Fruit fly (Drosophila melanogaster) Kc167 (cell line): ENCODE results near the gene Sgs4.
"Not testable (repeated sequence)": the region's sequence is repeated elsewhere in the genome, so short reads cannot be mapped to it uniquely, and the experiment has no call there.

Source experiments
- Myc ChIP-seq: fragments of >200 bp; optimal IDR thresholded peaks from 2 replicates; lab custom pipeline; 2017; ENCODE audit warnings: missing external identifiers
- Sin3A ChIP-seq: fragments of >200 bp; optimal IDR thresholded peaks from 2 replicates; lab custom pipeline; 2018; ENCODE audit warnings: missing external identifiers
- h ChIP-seq: fragments of >200 bp; optimal IDR thresholded peaks from 3 replicates; lab custom pipeline; 2018; ENCODE audit warnings: missing external identifiers
- insv ChIP-seq: fragments of >200 bp; optimal IDR thresholded peaks from 3 replicates; lab custom pipeline; 2018; ENCODE audit warnings: missing external identifiers
- psq ChIP-seq: fragments of >200 bp; optimal IDR thresholded peaks from 2 replicates; lab custom pipeline; 2017; ENCODE audit warnings: missing external identifiers
- ttk ChIP-seq: sonication (Bioruptor generic); optimal IDR thresholded peaks from 2 replicates; lab custom pipeline; 2017; ENCODE audit warnings: missing external identifiers

Gene Sgs4

dm6 chrX:3249789-3250188, at the start of gene Sgs4:
Sgs4 (plus strand) TSS chrX:3250089.
- no peak for TF ChIP-seq insv (lab: Kevin White, UChicago)
- no peak for TF ChIP-seq h (lab: Kevin White, UChicago)
- TF ChIP-seq psq (lab: Kevin White, UChicago), result no peak

dm6 chrX:3205887-3206794, 43.7 kb upstream of the Sgs4 start:
- TF ChIP-seq psq (lab: Kevin White, UChicago) (no peak), insv (lab: Kevin White, UChicago) (no peak)

dm6 chrX:3233683-3234082, 16.2 kb upstream of the Sgs4 start:
- TF ChIP-seq Sin3A (lab: Kevin White, UChicago), result no peak
- no peak for TF ChIP-seq psq (lab: Kevin White, UChicago)
- TF ChIP-seq insv (lab: Kevin White, UChicago), result no peak
- no peak for TF ChIP-seq ttk (lab: Kevin White, UChicago)
- no peak for TF ChIP-seq Myc (lab: Kevin White, UChicago)
- TF ChIP-seq h (lab: Kevin White, UChicago), result no peak

- no peak for TF ChIP-seq Myc (lab: Kevin White, UChicago)
- no peak for TF ChIP-seq psq (lab: Kevin White, UChicago)
- no peak for TF ChIP-seq Sin3A (lab: Kevin White, UChicago)
- TF ChIP-seq h (lab: Kevin White, UChicago), result no peak
- no peak for TF ChIP-seq insv (lab: Kevin White, UChicago)
- TF ChIP-seq ttk (lab: Kevin White, UChicago), result no peak
Measured at dm6 chrX:3236586-3236985, 13.3 kb upstream of the Sgs4 start, which contains the start of gene CG14265. CG14265 (minus strand) TSS chrX:3236686.

dm6 chrX:3240471-3240870, 9.4 kb upstream of the Sgs4 start, which contains the start of gene ng2:
ng2 (minus strand) TSS chrX:3240571.
- TF ChIP-seq ttk, psq, Sin3A (lab: Kevin White, UChicago): not testable (repeated sequence)

- no peak for TF ChIP-seq Sin3A (lab: Kevin White, UChicago)
- no peak for TF ChIP-seq h (lab: Kevin White, UChicago)
- TF ChIP-seq psq (lab: Kevin White, UChicago), result no peak
- no peak for TF ChIP-seq Myc (lab: Kevin White, UChicago)
- no peak for TF ChIP-seq ttk (lab: Kevin White, UChicago)
- no peak for TF ChIP-seq insv (lab: Kevin White, UChicago)
Measured at dm6 chrX:3241984-3242462, 7.9 kb upstream of the Sgs4 start, which contains the start of the genes ng3 and ng1. ng3 (minus strand) TSS chrX:3242084. ng1 (plus strand) TSS chrX:3242412.

- TF ChIP-seq insv (lab: Kevin White, UChicago) (no peak), Sin3A (lab: Kevin White, UChicago) (no peak), h (lab: Kevin White, UChicago) (no peak), Myc (lab: Kevin White, UChicago) (no peak), ttk (lab: Kevin White, UChicago) (no peak), psq (lab: Kevin White, UChicago) (no peak)
Measured at dm6 chrX:3244120-3244519, 5.8 kb upstream of the Sgs4 start, which contains the start of gene ng4. ng4 (minus strand) TSS chrX:3244220.

- no peak for TF ChIP-seq insv (lab: Kevin White, UChicago)
- no peak for TF ChIP-seq Sin3A (lab: Kevin White, UChicago)
- no peak for TF ChIP-seq psq (lab: Kevin White, UChicago)
- no peak for TF ChIP-seq Myc (lab: Kevin White, UChicago)
- no peak for TF ChIP-seq ttk (lab: Kevin White, UChicago)
- TF ChIP-seq h (lab: Kevin White, UChicago), result no peak
Measured at dm6 chrX:3249189-3249588, 700 bp upstream of the Sgs4 start, which contains the start of gene Pig1. Pig1 (minus strand) TSS chrX:3249289.

- TF ChIP-seq h (lab: Kevin White, UChicago) (no peak), ttk (lab: Kevin White, UChicago) (no peak), insv (lab: Kevin White, UChicago) (no peak), Myc (lab: Kevin White, UChicago) (no peak), Sin3A (lab: Kevin White, UChicago) (no peak), psq (lab: Kevin White, UChicago) (no peak)
Measured at dm6 chrX:3255569-3256309, 5.8 kb downstream of the Sgs4 start.

dm6 chrX:3260536-3260935, 10.6 kb downstream of the Sgs4 start:
- TF ChIP-seq h (lab: Kevin White, UChicago), result no peak

- TF ChIP-seq Myc (lab: Kevin White, UChicago) (no peak), psq (lab: Kevin White, UChicago) (no peak), h (lab: Kevin White, UChicago) (no peak), Sin3A (lab: Kevin White, UChicago) (no peak), insv (lab: Kevin White, UChicago) (no peak), ttk (lab: Kevin White, UChicago) (no peak)
Measured at dm6 chrX:3265828-3266227, 15.9 kb downstream of the Sgs4 start.
